Fruit fly (Drosophila melanogaster) whole organism, embryonic: Measurements from ENCODE around the gene Cyp4d1.

Experiments
- Blimp-1 ChIP-seq: fragments of 200-800 bp; sonication (Bioruptor generic); optimal IDR thresholded peaks from 3 replicates; lab custom pipeline; 2018; ENCODE audit warnings: missing biosample characterization, missing genetic modification characterization, mild to moderate bottlenecking, moderate library complexity, missing genetic modification reagents
- C15 ChIP-seq: fragments of 200-800 bp; sonication (Bioruptor generic); IDR thresholded peaks from 3 replicates; pipeline ENCODE4 v1.3.6; 2022; ENCODE audit warnings: missing biosample characterization, missing genetic modification characterization
- CG1024 ChIP-seq: fragments of 200-800 bp; sonication (Bioruptor generic); IDR thresholded peaks from 2 replicates; pipeline ENCODE4 v1.3.6; 2022; ENCODE audit warnings: missing biosample characterization, missing genetic modification characterization
- CG11504 ChIP-seq: fragments of 200-800 bp; sonication (Bioruptor generic); optimal IDR thresholded peaks from 3 replicates; lab custom pipeline; 2019; ENCODE audit warnings: missing biosample characterization, mild to moderate bottlenecking, missing genetic modification characterization, moderate library complexity
- CG11695 ChIP-seq: fragments of 200-800 bp; sonication (Bioruptor generic); IDR thresholded peaks from 3 replicates; pipeline ENCODE4 v1.3.6; 2022; ENCODE audit warnings: missing biosample characterization, missing genetic modification characterization
- CG14667 ChIP-seq: fragments of 200-800 bp; sonication (Bioruptor generic); IDR thresholded peaks from 2 replicates; pipeline ENCODE4 v1.3.6; 2022; ENCODE audit warnings: missing biosample characterization, missing genetic modification characterization
- CG1529 ChIP-seq: fragments of 200-800 bp; sonication (Bioruptor generic); optimal IDR thresholded peaks from 3 replicates; lab custom pipeline; 2018; ENCODE audit warnings: missing biosample characterization, missing genetic modification characterization
- CG1602 ChIP-seq: fragments of 200-800 bp; sonication (Bioruptor generic); optimal IDR thresholded peaks from 3 replicates; lab custom pipeline; 2016; ENCODE audit warnings: missing biosample characterization, missing genetic modification characterization
- CG16779 ChIP-seq: fragments of 200-800 bp; sonication (Bioruptor generic); IDR thresholded peaks from 2 replicates; pipeline ENCODE4 v1.3.6; 2022; ENCODE audit warnings: missing biosample characterization, missing genetic modification characterization
- CG16863 ChIP-seq: fragments of 200-800 bp; sonication (Bioruptor generic); optimal IDR thresholded peaks from 3 replicates; lab custom pipeline; 2016; ENCODE audit warnings: missing biosample characterization, missing genetic modification characterization
- CG17361 ChIP-seq: fragments of 200-800 bp; sonication (Bioruptor generic); IDR thresholded peaks from 3 replicates; pipeline ENCODE4 v1.3.6; 2022; ENCODE audit warnings: missing biosample characterization, missing genetic modification characterization
- CG18476 ChIP-seq: fragments of 200-800 bp; sonication (Bioruptor generic); optimal IDR thresholded peaks from 2 replicates; lab custom pipeline; 2016; ENCODE audit warnings: missing biosample characterization, mild to moderate bottlenecking, missing genetic modification characterization
- CG18599 ChIP-seq: fragments of 200-800 bp; sonication (Bioruptor generic); optimal IDR thresholded peaks from 3 replicates; lab custom pipeline; 2017; ENCODE audit warnings: missing biosample characterization, missing genetic modification characterization, mild to moderate bottlenecking, moderate library complexity, missing genetic modification reagents
- CG2712 ChIP-seq: fragments of 200-800 bp; optimal IDR thresholded peaks from 3 replicates; lab custom pipeline; 2019; ENCODE audit warnings: missing biosample characterization, mild to moderate bottlenecking, missing genetic modification characterization, moderate library complexity
- CG2889 ChIP-seq: fragments of 200-800 bp; sonication (Bioruptor generic); IDR thresholded peaks from 3 replicates; pipeline ENCODE4 v1.3.6; 2022; ENCODE audit warnings: missing biosample characterization, missing genetic modification characterization
- CG31441 ChIP-seq: fragments of 200-800 bp; sonication (Bioruptor generic); IDR thresholded peaks from 2 replicates; pipeline ENCODE4 v1.3.6; 2022; ENCODE audit warnings: missing biosample characterization, missing genetic modification characterization
- CG3163 ChIP-seq: fragments of 200-800 bp; sonication (Bioruptor generic); optimal IDR thresholded peaks from 3 replicates; lab custom pipeline; 2016; ENCODE audit warnings: missing biosample characterization, missing genetic modification characterization
- CG34422 ChIP-seq: fragments of 200-800 bp; sonication (Bioruptor generic); IDR thresholded peaks from 3 replicates; pipeline ENCODE4 v1.3.6; 2022; ENCODE audit warnings: missing biosample characterization, missing genetic modification characterization
- CG3726 ChIP-seq: fragments of 200-800 bp; sonication (Bioruptor generic); IDR thresholded peaks from 3 replicates; pipeline ENCODE4, ENCODE4 v1.3.6; 2022; ENCODE audit warnings: missing biosample characterization, missing genetic modification characterization
- CG6689 ChIP-seq: fragments of 200-800 bp; sonication (Bioruptor generic); IDR thresholded peaks from 2 replicates; pipeline ENCODE4 v1.3.6; 2022; ENCODE audit warnings: missing biosample characterization, missing genetic modification characterization
- CG7987 ChIP-seq: fragments of 200-800 bp; sonication (Bioruptor generic); optimal IDR thresholded peaks from 2 replicates; lab custom pipeline; 2018; ENCODE audit warnings: missing biosample characterization, mild to moderate bottlenecking, missing genetic modification characterization, moderate library complexity
- CG9215 ChIP-seq: fragments of 200-800 bp; sonication (Bioruptor generic); IDR thresholded peaks from 2 replicates; pipeline ENCODE4 v1.3.6; 2022; ENCODE audit warnings: missing biosample characterization, missing genetic modification characterization
- Chrac-16 ChIP-seq: fragments of 200-800 bp; sonication (Bioruptor generic); optimal IDR thresholded peaks from 3 replicates; lab custom pipeline; 2016; ENCODE audit warnings: missing biosample characterization, missing genetic modification characterization
- CoRest ChIP-seq: fragments of 200-800 bp; sonication (Bioruptor generic); optimal IDR thresholded peaks from 3 replicates; lab custom pipeline; 2018; ENCODE audit warnings: missing biosample characterization, mild to moderate bottlenecking, missing genetic modification characterization, moderate library complexity
- Doc3 ChIP-seq: fragments of 200-800 bp; sonication (Bioruptor generic); IDR thresholded peaks from 3 replicates; pipeline ENCODE4 v1.3.6; 2022; ENCODE audit warnings: missing biosample characterization, missing genetic modification characterization; ENCODE audit not compliant: partially characterized antibody
- Dp ChIP-seq: fragments of 200-800 bp; sonication (Bioruptor generic); optimal IDR thresholded peaks from 2 replicates; lab custom pipeline; 2018; ENCODE audit warnings: missing biosample characterization, mild to moderate bottlenecking, missing genetic modification characterization, moderate library complexity
- Hr51 ChIP-seq, 2 experiments: fragments of 200-800 bp; sonication (Bioruptor generic); optimal IDR thresholded peaks; 2 replicates in 1 of 2; 3 replicates in 1 of 2; lab custom pipeline; 2016 to 2018; ENCODE audit warnings: missing biosample characterization in 2 of 2, missing genetic modification characterization in 2 of 2, mild to moderate bottlenecking in 1 of 2, moderate library complexity in 1 of 2
- Lim3 ChIP-seq: fragments of 200-800 bp; sonication (Bioruptor generic); IDR thresholded peaks from 2 replicates; pipeline ENCODE4 v1.3.6; 2022; ENCODE audit warnings: missing biosample characterization, missing genetic modification characterization
- Meics ChIP-seq: fragments of 200-800 bp; sonication (Bioruptor generic); optimal IDR thresholded peaks from 2 replicates; lab custom pipeline; 2017; ENCODE audit warnings: missing biosample characterization, mild to moderate bottlenecking, missing genetic modification characterization
- NfI ChIP-seq: fragments of 200-800 bp; sonication (Bioruptor generic); optimal IDR thresholded peaks from 3 replicates; lab custom pipeline; 2018; ENCODE audit warnings: missing biosample characterization, mild to moderate bottlenecking, missing genetic modification characterization, moderate library complexity
- Pdp1 ChIP-seq, 2 experiments: fragments of 200-800 bp; sonication (Bioruptor generic); optimal IDR thresholded peaks; 3 replicates each; lab custom pipeline; 2016; ENCODE audit warnings: missing biosample characterization in 2 of 2, missing genetic modification characterization in 2 of 2, mild to moderate bottlenecking in 1 of 2, moderate library complexity in 1 of 2
- Stat92E ChIP-seq, 3 experiments: fragments of >200 bp in 2 of 3; fragments of 200-800 bp in 1 of 3; sonication (Bioruptor generic) in 1 of 3; optimal IDR thresholded peaks; 2 replicates each; lab custom pipeline; 2017 to 2019; ENCODE audit warnings: missing biosample characterization in 3 of 3, missing genetic modification characterization in 3 of 3, mild to moderate bottlenecking in 1 of 3, moderate library complexity in 1 of 3
- TFAM ChIP-seq: fragments of 200-800 bp; sonication (Bioruptor generic); optimal IDR thresholded peaks from 2 replicates; lab custom pipeline; 2017; ENCODE audit warnings: missing biosample characterization, missing genetic modification characterization, inconsistent platforms
- Xbp1 ChIP-seq: fragments of 200-800 bp; sonication (Bioruptor generic); optimal IDR thresholded peaks from 3 replicates; lab custom pipeline; 2016; ENCODE audit warnings: missing biosample characterization, mild to moderate bottlenecking, missing genetic modification characterization
- al ChIP-seq: fragments of 200-800 bp; sonication (Bioruptor generic); IDR thresholded peaks from 2 replicates; pipeline ENCODE4 v1.3.6; 2022; ENCODE audit warnings: missing biosample characterization, missing genetic modification characterization
- bsh ChIP-seq, 2 experiments: fragments of 200-800 bp; sonication (Bioruptor generic); optimal IDR thresholded peaks; 2 replicates each; lab custom pipeline; 2017 to 2018; ENCODE audit warnings: mild to moderate bottlenecking in 2 of 2, missing biosample characterization in 2 of 2, missing genetic modification characterization in 2 of 2, moderate library complexity in 1 of 2
- btn ChIP-seq: fragments of 200-800 bp; sonication (Bioruptor generic); optimal IDR thresholded peaks from 2 replicates; lab custom pipeline; 2016; ENCODE audit warnings: missing biosample characterization, missing genetic modification characterization
- chif ChIP-seq, 2 experiments: fragments of 200-800 bp; sonication (Bioruptor generic); optimal IDR thresholded peaks; 3 replicates each; lab custom pipeline; 2016; ENCODE audit warnings: missing biosample characterization in 2 of 2, missing genetic modification characterization in 2 of 2
- crp ChIP-seq, 2 experiments: fragments of 200-800 bp; sonication (Bioruptor generic); optimal IDR thresholded peaks; 2 replicates in 1 of 2; 3 replicates in 1 of 2; lab custom pipeline; 2017; ENCODE audit warnings: missing biosample characterization in 2 of 2, missing genetic modification characterization in 2 of 2, mild to moderate bottlenecking in 1 of 2, moderate library complexity in 1 of 2
- danr ChIP-seq: fragments of 200-800 bp; sonication (Bioruptor generic); IDR thresholded peaks from 2 replicates; pipeline ENCODE4 v1.3.6; 2022; ENCODE audit warnings: missing biosample characterization, missing genetic modification characterization
- dysf ChIP-seq: fragments of 200-800 bp; sonication (Bioruptor generic); IDR thresholded peaks from 3 replicates; pipeline ENCODE4 v1.3.6; 2022; ENCODE audit warnings: missing biosample characterization, missing genetic modification characterization
- ken ChIP-seq: fragments of 200-800 bp; sonication (Bioruptor generic); IDR thresholded peaks from 3 replicates; pipeline ENCODE4 v1.3.6; 2022; ENCODE audit warnings: missing biosample characterization, missing genetic modification characterization
- pan ChIP-seq, 4 experiments: fragments of >200 bp in 3 of 4; fragments of 200-800 bp in 1 of 4; sonication (Bioruptor generic) in 1 of 4; optimal IDR thresholded peaks in 3 of 4; IDR thresholded peaks in 1 of 4; 2 replicates each; pipeline versions ENCODE4 v1.3.6 to Lab custom; 2017 to 2022; ENCODE audit warnings: missing biosample characterization in 2 of 4, missing genetic modification characterization in 2 of 4, mixed read lengths in 1 of 4
- pum ChIP-seq: fragments of 200-800 bp; sonication (Bioruptor generic); optimal IDR thresholded peaks from 2 replicates; lab custom pipeline; 2016; ENCODE audit warnings: missing biosample characterization, missing genetic modification characterization
- sna ChIP-seq: fragments of 200-800 bp; sonication (Bioruptor generic); IDR thresholded peaks from 2 replicates; pipeline ENCODE4 v1.3.6; 2022; ENCODE audit warnings: missing biosample characterization, missing genetic modification characterization; ENCODE audit not compliant: partially characterized antibody
- tin ChIP-seq: fragments of 200-800 bp; sonication (Bioruptor generic); optimal IDR thresholded peaks from 3 replicates; lab custom pipeline; 2016; ENCODE audit warnings: missing biosample characterization, missing genetic modification characterization
- tio ChIP-seq: fragments of 200-800 bp; sonication (Bioruptor generic); optimal IDR thresholded peaks from 2 replicates; lab custom pipeline; 2017; ENCODE audit warnings: missing biosample characterization, missing genetic modification characterization, inconsistent platforms

The Cyp4d1 gene

dm6 chrX:2121716-2122601 lies 40.0 kb downstream of the Cyp4d1 start (continued):
- TF ChIP-seq Xbp1 (GFP tag; lab: Kevin White, UChicago) (peak; percentile 18), CG1602 (GFP tag; lab: Kevin White, UChicago) (no peak), C15 (GFP tag; lab: Robert Waterston, UW) (no peak), CG11504 (no peak), Pdp1 (GFP tag; optimal IDR thresholded peaks at IDR 0.05; lab: Kevin White, UChicago) (peak in 1 of 2 experiments; percentile 20), CG1529 (GFP tag; lab: Kevin White, UChicago) (peak; percentile 47), Doc3 (GFP tag; lab: Robert Waterston, UW) (no peak), CG3726 (GFP tag; lab: Robert Waterston, UW) (no peak), dysf (0 out of 3 replicates have a peak, but pooled peaks have one; percentile 27), Meics (GFP tag; lab: Kevin White, UChicago) (peak; percentile 12), CG14667 (GFP tag; lab: Robert Waterston, UW) (no peak), ken (GFP tag; lab: Robert Waterston, UW) (peak; percentile 51; the same call in 1 of the 3 replicates), CG2889 (GFP tag; lab: Robert Waterston, UW) (no peak), CG2712 (tag; lab: Kevin White, UChicago) (peak; percentile 58), CG34422 (GFP tag; lab: Robert Waterston, UW) (no peak), CG18599 (GFP tag; lab: Kevin White, UChicago) (peak; percentile 18), pan (optimal IDR thresholded peaks at IDR 0.05; lab: Kevin White, UChicago) (no peak), pan (GFP tag; optimal IDR thresholded peaks at IDR 0.05 in 1 of 2, IDR thresholded peaks at IDR 0.05 in 1 of 2) (peak in 1 of 2 experiments; percentile 31), chif (GFP tag; optimal IDR thresholded peaks at IDR 0.05; lab: Kevin White, UChicago) (peak in 1 of 2 experiments; percentile 38), tio (GFP tag; lab: Kevin White, UChicago) (no peak), CG9215 (no peak), danr (GFP tag; lab: Robert Waterston, UW) (no peak), al (GFP tag; lab: Robert Waterston, UW) (no peak), CG16779 (GFP tag; lab: Robert Waterston, UW) (no peak), Stat92E (GFP tag; optimal IDR thresholded peaks at IDR 0.05; lab: Kevin White, UChicago) (peak in 1 of 3 experiments; percentile 36), sna (GFP tag; lab: Robert Waterston, UW) (no peak), CG6689 (GFP tag; lab: Robert Waterston, UW) (peak; percentile 54), CG18476 (GFP tag; lab: Kevin White, UChicago) (peak; percentile 8), Lim3 (GFP tag; lab: Robert Waterston, UW) (no peak), tin (GFP tag; lab: Kevin White, UChicago) (peak; percentile 20), CG16863 (GFP tag; lab: Kevin White, UChicago) (peak; percentile 22), CG3163 (GFP tag; lab: Kevin White, UChicago) (peak; percentile 13), pum (GFP tag; lab: Kevin White, UChicago) (peak; percentile 40), CG1024 (GFP tag; lab: Robert Waterston, UW) (peak; percentile 21; the same call in 1 of the 2 replicates), btn (no peak), Chrac-16 (GFP tag; lab: Kevin White, UChicago) (peak; percentile 4), Hr51 (GFP tag; optimal IDR thresholded peaks at IDR 0.05; lab: Kevin White, UChicago) (no peak), TFAM (GFP tag; lab: Kevin White, UChicago) (no peak), CoRest (tag; lab: Kevin White, UChicago) (peak; percentile 29), Dp (GFP tag; lab: Kevin White, UChicago) (no peak), CG17361 (GFP tag; lab: Robert Waterston, UW) (peak; percentile 63; the same call in 2 of the 3 replicates), bsh (GFP tag; optimal IDR thresholded peaks at IDR 0.05; lab: Kevin White, UChicago) (peak; percentile 23 to 61), NfI (GFP tag; lab: Kevin White, UChicago) (no peak), CG7987 (GFP tag; lab: Kevin White, UChicago) (no peak), Blimp-1 (GFP tag; lab: Kevin White, UChicago) (peak; percentile 75), CG11695 (GFP tag; lab: Robert Waterston, UW) (0 out of 3 replicates have a peak, but pooled peaks have one; percentile 43), CG31441 (GFP tag; lab: Robert Waterston, UW) (peak; percentile 50), crp (GFP tag; optimal IDR thresholded peaks at IDR 0.05; lab: Kevin White, UChicago) (no peak)
